Worm (Caenorhabditis elegans) whole organism, L4 larva: ENCODE measurements around the gene idpp-3.

Experiments
- D1046.2 ChIP-seq: fragments of 200-800 bp; sonication (Bioruptor generic); IDR thresholded peaks from 2 replicates; pipeline ENCODE4 v1.3.6; 2022; ENCODE audit warnings: missing genetic modification characterization, missing compliant biosample characterization
- F26F4.8 ChIP-seq: fragments of 200-800 bp; sonication (Bioruptor generic); conservative IDR thresholded peaks from 2 replicates; pipeline ENCODE4 v1.3.6; 2022; ENCODE audit warnings: missing genetic modification characterization, missing compliant biosample characterization
- F37D6.2 ChIP-seq: sonication (generic microtip); optimal IDR thresholded peaks from 2 replicates; lab custom pipeline; 2016; ENCODE audit warnings: mild to moderate bottlenecking, missing genetic modification characterization, missing compliant biosample characterization
- R02D3.7 ChIP-seq: fragments of 150-350 bp; sonication (generic microtip); optimal IDR thresholded peaks from 3 replicates; lab custom pipeline; 2014; ENCODE audit warnings: missing biosample characterization, missing genetic modification characterization
- Y105C5A.15 ChIP-seq: fragments of 200-800 bp; sonication (Bioruptor generic); IDR thresholded peaks from 2 replicates; pipeline ENCODE4 v1.3.6; 2022; ENCODE audit warnings: missing genetic modification characterization, missing compliant biosample characterization
- Y48G9A.11 ChIP-seq: fragments of 200-800 bp; sonication (Bioruptor generic); IDR thresholded peaks from 2 replicates; pipeline ENCODE4 v1.3.6; 2022; ENCODE audit warnings: missing genetic modification reagents, missing genetic modification characterization, missing compliant biosample characterization
- aha-1 ChIP-seq: fragments of 150-350 bp; peaks from one replicate; lab custom pipeline; 2014; ENCODE audit warnings: missing biosample characterization, missing genetic modification characterization
- ceh-28 ChIP-seq: fragments of 150-350 bp; optimal IDR thresholded peaks from 2 replicates; lab custom pipeline; 2014; ENCODE audit warnings: missing biosample characterization, missing genetic modification reagents, missing genetic modification characterization
- ceh-82 ChIP-seq: sonication (generic microtip); optimal IDR thresholded peaks from 2 replicates; lab custom pipeline; 2017; ENCODE audit warnings: missing biosample characterization, missing genetic modification characterization
- ces-1 ChIP-seq: fragments of 150-350 bp; sonication (generic microtip); optimal IDR thresholded peaks from 4 replicates; lab custom pipeline; 2014; ENCODE audit warnings: missing biosample characterization, missing genetic modification reagents, missing genetic modification characterization
- daf-12 ChIP-seq: fragments of 150-350 bp; optimal IDR thresholded peaks from 2 replicates; lab custom pipeline; 2014; ENCODE audit warnings: missing biosample characterization, missing genetic modification reagents, missing genetic modification characterization
- daf-8 ChIP-seq: fragments of 200-800 bp; sonication (Bioruptor generic); IDR thresholded peaks from 2 replicates; pipeline ENCODE4 v1.3.6; 2022; ENCODE audit warnings: missing genetic modification characterization, missing compliant biosample characterization
- dmd-6 ChIP-seq: fragments of 200-800 bp; sonication (Bioruptor generic); IDR thresholded peaks from 2 replicates; pipeline ENCODE4 v1.3.6; 2022; ENCODE audit warnings: missing genetic modification reagents, missing genetic modification characterization, missing compliant biosample characterization
- dve-1 ChIP-seq: sonication (generic microtip); optimal IDR thresholded peaks from 2 replicates; lab custom pipeline; 2017; ENCODE audit warnings: antibody characterized with exemption, mild to moderate bottlenecking, missing genetic modification characterization, missing compliant biosample characterization; ENCODE audit not compliant: insufficient read depth
- egl-27 ChIP-seq: sonication (generic microtip); optimal IDR thresholded peaks from 3 replicates; lab custom pipeline; 2017; ENCODE audit warnings: missing biosample characterization, missing genetic modification reagents, missing genetic modification characterization
- egl-43 ChIP-seq: fragments of 200-800 bp; sonication (Bioruptor generic); IDR thresholded peaks from 2 replicates; pipeline ENCODE4 v1.3.6; 2022; ENCODE audit warnings: missing genetic modification reagents, missing genetic modification characterization, missing compliant biosample characterization
- fos-1 ChIP-seq: fragments of 150-350 bp; optimal IDR thresholded peaks from 2 replicates; lab custom pipeline; 2014; ENCODE audit warnings: missing biosample characterization, missing genetic modification characterization
- hlh-11 ChIP-seq: fragments of 200-800 bp; sonication (Bioruptor generic); optimal IDR thresholded peaks from 2 replicates; lab custom pipeline; 2018; ENCODE audit warnings: mild to moderate bottlenecking, missing genetic modification characterization, missing compliant biosample characterization
- hmg-1.1 ChIP-seq: fragments of 200-800 bp; sonication (Bioruptor generic); IDR thresholded peaks from 2 replicates; pipeline ENCODE4 v1.3.6; 2022; ENCODE audit warnings: missing genetic modification reagents, missing genetic modification characterization, missing compliant biosample characterization
- lim-7 ChIP-seq: fragments of 200-800 bp; sonication (Bioruptor generic); IDR thresholded peaks from 2 replicates; pipeline ENCODE4 v1.3.6; 2022; ENCODE audit warnings: missing genetic modification characterization, missing compliant biosample characterization
- lin-1 ChIP-seq: fragments of 200-800 bp; sonication (Bioruptor generic); IDR thresholded peaks from 2 replicates; pipeline ENCODE4 v1.3.6; 2022; ENCODE audit warnings: missing genetic modification reagents, missing genetic modification characterization, missing compliant biosample characterization
- lin-39 ChIP-seq: fragments of 150-350 bp; optimal IDR thresholded peaks from 2 replicates; lab custom pipeline; 2014; ENCODE audit warnings: missing biosample characterization, missing genetic modification reagents, missing genetic modification characterization
- madf-5 ChIP-seq, 2 experiments: fragments of 200-800 bp; sonication (Bioruptor generic); IDR thresholded peaks; 2 replicates each; pipeline ENCODE4 v1.3.6; 2022; ENCODE audit warnings: missing compliant biosample characterization in 2 of 2, missing genetic modification characterization in 2 of 2
- madf-9 ChIP-seq: fragments of 200-800 bp; sonication (Bioruptor generic); conservative IDR thresholded peaks from 2 replicates; pipeline ENCODE4 v1.3.6; 2022; ENCODE audit warnings: missing genetic modification reagents, missing genetic modification characterization, missing compliant biosample characterization
- mdl-1 ChIP-seq, 2 experiments: fragments of 150-350 bp in 1 of 2; sonication (generic microtip) in 1 of 2; optimal IDR thresholded peaks; 2 replicates each; lab custom pipeline; 2014 to 2017; ENCODE audit warnings: missing biosample characterization in 2 of 2, missing genetic modification characterization in 2 of 2
- mdt-29 ChIP-seq: fragments of 200-800 bp; sonication (Bioruptor generic); IDR thresholded peaks from 2 replicates; pipeline ENCODE4 v1.3.6; 2022; ENCODE audit warnings: missing genetic modification reagents, missing genetic modification characterization, missing compliant biosample characterization
- nhr-25 ChIP-seq: sonication (generic microtip); optimal IDR thresholded peaks from 2 replicates; lab custom pipeline; 2017; ENCODE audit warnings: missing genetic modification characterization, mild to moderate bottlenecking, missing compliant biosample characterization, antibody characterized with exemption, moderate library complexity, borderline replicate concordance; ENCODE audit not compliant: insufficient read depth
- nhr-42 ChIP-seq: fragments of 200-800 bp; sonication (Bioruptor generic); IDR thresholded peaks from 2 replicates; pipeline ENCODE4 v1.3.6; 2022; ENCODE audit warnings: missing genetic modification characterization, missing compliant biosample characterization
- nhr-48 ChIP-seq: sonication (generic microtip); optimal IDR thresholded peaks from 2 replicates; lab custom pipeline; 2016; ENCODE audit warnings: mild to moderate bottlenecking, missing genetic modification characterization, missing compliant biosample characterization
- pha-4 ChIP-seq, 2 experiments: fragments of 150-350 bp in 1 of 2; fragments of 200-800 bp in 1 of 2; sonication (Bioruptor generic) in 1 of 2; IDR thresholded peaks in 1 of 2; optimal IDR thresholded peaks in 1 of 2; 2 replicates each; pipeline versions ENCODE4 v1.3.6 to Lab custom; 2014 to 2022; ENCODE audit warnings: missing genetic modification characterization in 2 of 2, missing genetic modification reagents in 2 of 2, missing biosample characterization in 1 of 2, missing compliant biosample characterization in 1 of 2
- saeg-2 ChIP-seq: fragments of 200-800 bp; sonication (Bioruptor generic); IDR thresholded peaks from 2 replicates; pipeline ENCODE4 v1.3.6; 2022; ENCODE audit warnings: missing genetic modification reagents, missing genetic modification characterization, missing compliant biosample characterization
- set-16 ChIP-seq: fragments of 200-800 bp; sonication (Bioruptor generic); IDR thresholded peaks from 2 replicates; pipeline ENCODE4 v1.3.6; 2022; ENCODE audit warnings: missing genetic modification reagents, missing genetic modification characterization, missing compliant biosample characterization
- skn-1 ChIP-seq: fragments of 150-350 bp; optimal IDR thresholded peaks from 2 replicates; lab custom pipeline; 2014; ENCODE audit warnings: missing biosample characterization, missing genetic modification characterization
- snpc-1.2 ChIP-seq: fragments of 200-800 bp; sonication (Bioruptor generic); IDR thresholded peaks from 2 replicates; pipeline ENCODE4 v1.3.6; 2022; ENCODE audit warnings: missing genetic modification reagents, missing genetic modification characterization, missing compliant biosample characterization
- snpc-4 ChIP-seq: fragments of 150-350 bp; optimal IDR thresholded peaks from 2 replicates; lab custom pipeline; 2014; ENCODE audit warnings: missing biosample characterization, missing genetic modification characterization
- spr-3 ChIP-seq: fragments of 200-800 bp; sonication (Bioruptor generic); optimal IDR thresholded peaks from 2 replicates; lab custom pipeline; 2018; ENCODE audit warnings: mild to moderate bottlenecking, missing genetic modification characterization, missing compliant biosample characterization
- tra-1 ChIP-seq: fragments of 200-800 bp; sonication (Bioruptor generic); IDR thresholded peaks from 2 replicates; pipeline ENCODE4 v1.3.6; 2022; ENCODE audit warnings: missing genetic modification reagents, missing genetic modification characterization, missing compliant biosample characterization
- unc-130 ChIP-seq: sonication (generic microtip); optimal IDR thresholded peaks from 2 replicates; lab custom pipeline; 2016; ENCODE audit warnings: missing genetic modification reagents, missing genetic modification characterization, missing compliant biosample characterization
- unc-39 ChIP-seq: sonication (generic microtip); optimal IDR thresholded peaks from 2 replicates; lab custom pipeline; 2017; ENCODE audit warnings: missing biosample characterization, missing genetic modification characterization
- vab-7 ChIP-seq: fragments of 200-800 bp; sonication (Bioruptor generic); IDR thresholded peaks from 2 replicates; pipeline ENCODE4 v1.3.6; 2022; ENCODE audit warnings: missing genetic modification reagents, missing genetic modification characterization, missing compliant biosample characterization
- zag-1 ChIP-seq: fragments of 150-350 bp; optimal IDR thresholded peaks from 2 replicates; lab custom pipeline; 2014; ENCODE audit warnings: missing biosample characterization, missing genetic modification characterization
- ztf-7 ChIP-seq: fragments of 150-350 bp; optimal IDR thresholded peaks from 2 replicates; lab custom pipeline; 2014; ENCODE audit warnings: missing biosample characterization, missing genetic modification characterization

idpp-3 gene

ce11 chrX:14964253-14964652 lies 2.9 kb upstream of the idpp-3 start, which contains the start of gene rgs-11:
TSS of gene rgs-11 (plus strand) at chrX:14964553.
- TF ChIP-seq hlh-11 (tag; lab: Kevin White, UChicago): no peak
- no peak for TF ChIP-seq egl-43 (GFP tag; lab: Robert Waterston, UW)
- TF ChIP-seq skn-1 (tag; lab: Kevin White, UChicago): no peak
- TF ChIP-seq lin-39: no peak
- TF ChIP-seq unc-130 (GFP tag; lab: Kevin White, UChicago): no peak
- no peak for TF ChIP-seq mdl-1 (tag; optimal IDR thresholded peaks at IDR 0.05; lab: Kevin White, UChicago)
- no peak for TF ChIP-seq dve-1 (tag; lab: Kevin White, UChicago)
- TF ChIP-seq F26F4.8 (GFP tag; lab: Robert Waterston, UW): no peak
- TF ChIP-seq hmg-1.1 (GFP tag; lab: Robert Waterston, UW): no peak
- TF ChIP-seq ces-1 (GFP tag; lab: Kevin White, UChicago): no peak
- no peak for TF ChIP-seq spr-3 (GFP tag; lab: Kevin White, UChicago)
- TF ChIP-seq tra-1 (GFP tag; lab: Robert Waterston, UW): no peak
- TF ChIP-seq ceh-28 (tag; lab: Kevin White, UChicago): no peak
- TF ChIP-seq R02D3.7 (tag; lab: Kevin White, UChicago): no peak
- TF ChIP-seq nhr-25 (tag; lab: Kevin White, UChicago): no peak
- TF ChIP-seq mdt-29: no peak
- TF ChIP-seq Y105C5A.15 (GFP tag; lab: Robert Waterston, UW): no peak
- no peak for TF ChIP-seq unc-39 (tag; lab: Kevin White, UChicago)
- TF ChIP-seq aha-1 (tag; lab: Kevin White, UChicago): no peak
- no peak for TF ChIP-seq lim-7 (GFP tag; lab: Robert Waterston, UW)

ce11 chrX:14962456-14962855 lies 1.1 kb upstream of the idpp-3 start, which contains the start of gene rgs-10:
TSS of gene rgs-10 (plus strand) at chrX:14962756.
- TF ChIP-seq zag-1 (tag; lab: Kevin White, UChicago) (no peak), Y48G9A.11 (no peak), pha-4 (GFP tag; IDR thresholded peaks at IDR 0.05; lab: Robert Waterston, UW) (no peak), pha-4 (tag; optimal IDR thresholded peaks at IDR 0.05; lab: Kevin White, UChicago) (no peak), lin-1 (GFP tag; lab: Robert Waterston, UW) (no peak), unc-39 (tag; lab: Kevin White, UChicago) (no peak), D1046.2 (GFP tag; lab: Robert Waterston, UW) (no peak), snpc-1.2 (GFP tag; lab: Robert Waterston, UW) (no peak), mdt-29 (no peak), hmg-1.1 (GFP tag; lab: Robert Waterston, UW) (no peak), ceh-82 (tag; lab: Kevin White, UChicago) (no peak), daf-12 (tag; lab: Kevin White, UChicago) (no peak), nhr-48 (tag; lab: Kevin White, UChicago) (no peak), dmd-6 (GFP tag; lab: Robert Waterston, UW) (no peak), madf-5 (GFP tag; IDR thresholded peaks at IDR 0.05; lab: Robert Waterston, UW) (no peak)

- 0 out of 4 replicates have a peak, but pooled peaks of 1 of the 2 experiments have one; percentile 43 for TF ChIP-seq madf-5 (GFP tag; IDR thresholded peaks at IDR 0.05; lab: Robert Waterston, UW)
- no peak for TF ChIP-seq nhr-42 (GFP tag; lab: Robert Waterston, UW)
- no peak for TF ChIP-seq nhr-25 (tag; lab: Kevin White, UChicago)
- TF ChIP-seq tra-1 (GFP tag; lab: Robert Waterston, UW): no peak
- TF ChIP-seq F37D6.2 (tag; lab: Kevin White, UChicago): no peak
- no peak for TF ChIP-seq daf-8 (GFP tag; lab: Robert Waterston, UW)
- TF ChIP-seq ztf-7 (tag; lab: Kevin White, UChicago): no peak
- TF ChIP-seq snpc-4: no peak
- no peak for TF ChIP-seq egl-27 (tag; lab: Kevin White, UChicago)
- TF ChIP-seq vab-7 (GFP tag; lab: Robert Waterston, UW): no peak
- TF ChIP-seq madf-9 (GFP tag; lab: Robert Waterston, UW): no peak
- no peak for TF ChIP-seq saeg-2 (GFP tag; lab: Robert Waterston, UW)
- TF ChIP-seq R02D3.7 (tag; lab: Kevin White, UChicago): no peak
- TF ChIP-seq fos-1 (tag; lab: Kevin White, UChicago): no peak
- TF ChIP-seq set-16 (GFP tag; lab: Robert Waterston, UW): peak; percentile 92
- TF ChIP-seq unc-130 (GFP tag; lab: Kevin White, UChicago): no peak
These were observed 530 bp downstream of the idpp-3 start for ce11 chrX:14960841-14961240.
